Worm (Caenorhabditis elegans) whole organism, L1 larva: Measurements from ENCODE around the gene cyp-13A3.

Source experiments
- C04F5.9 ChIP-seq: sonication (generic microtip); optimal IDR thresholded peaks from 2 replicates; lab custom pipeline; 2016; ENCODE audit warnings: missing genetic modification characterization, missing compliant biosample characterization
- C16A3.4 ChIP-seq: fragments of 150-350 bp; optimal IDR thresholded peaks from 2 replicates; lab custom pipeline; 2014; ENCODE audit warnings: missing biosample characterization, missing genetic modification characterization
- C34B4.2 ChIP-seq: sonication (generic microtip); optimal IDR thresholded peaks from 2 replicates; lab custom pipeline; 2017; ENCODE audit warnings: mild to moderate bottlenecking, missing genetic modification characterization, missing compliant biosample characterization
- aha-1 ChIP-seq: fragments of 150-350 bp; optimal IDR thresholded peaks from 2 replicates; lab custom pipeline; 2014; ENCODE audit warnings: missing biosample characterization, missing genetic modification characterization
- alr-1 ChIP-seq: fragments of 200-800 bp; sonication (Bioruptor generic); optimal IDR thresholded peaks from 2 replicates; lab custom pipeline; 2018; ENCODE audit warnings: borderline replicate concordance, mild to moderate bottlenecking, missing genetic modification characterization, missing compliant biosample characterization
- aly-2 ChIP-seq: fragments of 150-350 bp; optimal IDR thresholded peaks from 2 replicates; lab custom pipeline; 2014; ENCODE audit warnings: missing biosample characterization, missing genetic modification characterization
- ceh-63 ChIP-seq: fragments of 200-800 bp; sonication (Bioruptor generic); optimal IDR thresholded peaks from 2 replicates; lab custom pipeline; 2018; ENCODE audit warnings: mild to moderate bottlenecking, missing genetic modification characterization, missing compliant biosample characterization
- ceh-8 ChIP-seq: fragments of 200-800 bp; sonication (Bioruptor generic); optimal IDR thresholded peaks from 2 replicates; lab custom pipeline; 2018; ENCODE audit warnings: mild to moderate bottlenecking, missing genetic modification characterization, moderate library complexity, missing compliant biosample characterization
- ceh-90 ChIP-seq: sonication (generic microtip); optimal IDR thresholded peaks from 2 replicates; lab custom pipeline; 2016; ENCODE audit warnings: missing genetic modification characterization, missing compliant biosample characterization
- dsc-1 ChIP-seq: sonication (generic microtip); optimal IDR thresholded peaks from 2 replicates; lab custom pipeline; 2016; ENCODE audit warnings: mild to moderate bottlenecking, missing genetic modification characterization, missing compliant biosample characterization
- efl-1 ChIP-seq, 4 experiments: fragments of 150-350 bp; optimal IDR thresholded peaks in 3 of 4; peaks in 1 of 4; 1 replicate in 1 of 4; 2 replicates in 3 of 4; lab custom pipeline; 2014; ENCODE audit warnings: missing biosample characterization in 2 of 4, missing genetic modification characterization in 2 of 4, missing genetic modification reagents in 2 of 4
- egl-13 ChIP-seq: sonication (generic microtip); optimal IDR thresholded peaks from 2 replicates; lab custom pipeline; 2016; ENCODE audit warnings: missing genotype, missing genetic modification reagents, missing genetic modification characterization, missing compliant biosample characterization
- elt-2 ChIP-seq: sonication (generic microtip); optimal IDR thresholded peaks from 2 replicates; lab custom pipeline; 2016; ENCODE audit warnings: missing genetic modification characterization, mild to moderate bottlenecking, inconsistent platforms, missing compliant biosample characterization, missing genetic modification reagents
- fkh-10 ChIP-seq: sonication (generic microtip); optimal IDR thresholded peaks from 2 replicates; lab custom pipeline; 2017; ENCODE audit warnings: missing biosample characterization, missing genetic modification reagents, missing genetic modification characterization
- fkh-4 ChIP-seq: sonication (generic microtip); optimal IDR thresholded peaks from 2 replicates; lab custom pipeline; 2016; ENCODE audit warnings: missing compliant biosample characterization, missing genetic modification characterization, borderline replicate concordance
- fkh-8 ChIP-seq: sonication (generic microtip); optimal IDR thresholded peaks from 2 replicates; lab custom pipeline; 2016; ENCODE audit warnings: mild to moderate bottlenecking, missing genetic modification characterization, missing compliant biosample characterization
- hlh-17 ChIP-seq: fragments of 200-800 bp; sonication (Bioruptor generic); optimal IDR thresholded peaks from 2 replicates; lab custom pipeline; 2018; ENCODE audit warnings: missing genetic modification characterization, mild to moderate bottlenecking, missing compliant biosample characterization, moderate library complexity, borderline replicate concordance
- hlh-4 ChIP-seq: sonication (generic microtip); optimal IDR thresholded peaks from 2 replicates; lab custom pipeline; 2016; ENCODE audit warnings: mild to moderate bottlenecking, missing genetic modification characterization, missing compliant biosample characterization
- irx-1 ChIP-seq: sonication (generic microtip); optimal IDR thresholded peaks from 2 replicates; lab custom pipeline; 2016; ENCODE audit warnings: missing genetic modification characterization, missing compliant biosample characterization
- jun-1 ChIP-seq: fragments of 150-350 bp; optimal IDR thresholded peaks from 2 replicates; lab custom pipeline; 2014; ENCODE audit warnings: missing biosample characterization, missing genetic modification reagents, missing genetic modification characterization
- lin-13 ChIP-seq: fragments of 150-350 bp; optimal IDR thresholded peaks from 2 replicates; lab custom pipeline; 2014; ENCODE audit warnings: missing biosample characterization, missing genetic modification reagents, missing genetic modification characterization
- lin-15B ChIP-seq: fragments of 150-350 bp; sonication (generic microtip); optimal IDR thresholded peaks from 3 replicates; lab custom pipeline; 2014; ENCODE audit warnings: missing biosample characterization, missing genetic modification characterization
- lin-35 ChIP-seq, 2 experiments: fragments of 150-350 bp; optimal IDR thresholded peaks; 2 replicates each; lab custom pipeline; 2014; ENCODE audit warnings: missing biosample characterization in 2 of 2, missing genetic modification characterization in 2 of 2, missing genetic modification reagents in 2 of 2
- lsy-2 ChIP-seq, 2 experiments: fragments of 150-350 bp; optimal IDR thresholded peaks; 2 replicates each; lab custom pipeline; 2014; ENCODE audit warnings: missing biosample characterization in 2 of 2, missing genetic modification characterization in 2 of 2
- nhr-19 ChIP-seq: fragments of 200-800 bp; sonication (Bioruptor generic); conservative IDR thresholded peaks from 2 replicates; pipeline ENCODE4 v1.3.6; 2022; ENCODE audit warnings: missing genetic modification characterization, missing compliant biosample characterization
- nhr-237 ChIP-seq: fragments of 150-350 bp; optimal IDR thresholded peaks from 2 replicates; lab custom pipeline; 2014; ENCODE audit warnings: missing biosample characterization, missing genetic modification characterization
- nhr-47 ChIP-seq: sonication (generic microtip); optimal IDR thresholded peaks from 2 replicates; lab custom pipeline; 2016; ENCODE audit warnings: mild to moderate bottlenecking, missing genetic modification characterization, moderate library complexity, missing compliant biosample characterization
- nhr-77 ChIP-seq: fragments of 150-350 bp; optimal IDR thresholded peaks from 2 replicates; lab custom pipeline; 2014; ENCODE audit warnings: missing biosample characterization, missing genetic modification characterization
- nhr-90 ChIP-seq: sonication (generic microtip); optimal IDR thresholded peaks from 2 replicates; lab custom pipeline; 2016; ENCODE audit warnings: mild to moderate bottlenecking, missing genetic modification characterization, missing compliant biosample characterization; ENCODE audit not compliant: poor library complexity
- pag-3 ChIP-seq: sonication (generic microtip); optimal IDR thresholded peaks from 2 replicates; lab custom pipeline; 2017; ENCODE audit warnings: missing genetic modification characterization, mild to moderate bottlenecking, missing compliant biosample characterization, antibody characterized with exemption, borderline replicate concordance; ENCODE audit not compliant: insufficient read depth
- pqm-1 ChIP-seq: sonication (generic microtip); optimal IDR thresholded peaks from 3 replicates; lab custom pipeline; 2017; ENCODE audit warnings: missing biosample characterization, missing genetic modification characterization
- snpc-4 ChIP-seq: fragments of 150-350 bp; optimal IDR thresholded peaks from 2 replicates; lab custom pipeline; 2014; ENCODE audit warnings: missing biosample characterization, missing genetic modification characterization
- sup-37 ChIP-seq: fragments of 200-800 bp; sonication (Bioruptor generic); optimal IDR thresholded peaks from 2 replicates; lab custom pipeline; 2018; ENCODE audit warnings: mild to moderate bottlenecking, missing genetic modification characterization, missing compliant biosample characterization
- tbx-2 ChIP-seq: sonication (generic microtip); optimal IDR thresholded peaks from 2 replicates; lab custom pipeline; 2016; ENCODE audit warnings: missing genetic modification characterization, missing compliant biosample characterization
- tlp-1 ChIP-seq: fragments of 150-350 bp; optimal IDR thresholded peaks from 2 replicates; lab custom pipeline; 2014; ENCODE audit warnings: missing biosample characterization, missing genetic modification characterization
- unc-98 ChIP-seq: fragments of 200-800 bp; sonication (Bioruptor generic); IDR thresholded peaks from 2 replicates; pipeline ENCODE4 v1.3.6; 2022; ENCODE audit warnings: missing genetic modification characterization, missing compliant biosample characterization
- vab-15 ChIP-seq: sonication (generic microtip); optimal IDR thresholded peaks from 2 replicates; lab custom pipeline; 2017; ENCODE audit warnings: missing genotype, mild to moderate bottlenecking, missing genetic modification characterization, missing compliant biosample characterization
- xbp-1 ChIP-seq: sonication (generic microtip); optimal IDR thresholded peaks from 2 replicates; lab custom pipeline; 2016; ENCODE audit warnings: missing genetic modification characterization, missing compliant biosample characterization
- zag-1 ChIP-seq: fragments of 150-350 bp; optimal IDR thresholded peaks from 2 replicates; lab custom pipeline; 2014; ENCODE audit warnings: missing biosample characterization, missing genetic modification characterization
- zip-4 ChIP-seq: fragments of 200-800 bp; sonication (Bioruptor generic); optimal IDR thresholded peaks from 2 replicates; lab custom pipeline; 2018; ENCODE audit warnings: mild to moderate bottlenecking, missing genetic modification characterization, moderate library complexity, missing compliant biosample characterization
- ztf-4 ChIP-seq: fragments of 150-350 bp; optimal IDR thresholded peaks from 2 replicates; lab custom pipeline; 2014; ENCODE audit warnings: missing biosample characterization, missing genetic modification characterization

Gene cyp-13A3

ce11 chrII:9831033-9831432, 37.9 kb upstream of the cyp-13A3 start, which contains the start of gene ZK938.12:
Gene ZK938.12, plus strand, starts transcription at chrII:9831333.
- TF ChIP-seq C04F5.9 (tag; lab: Kevin White, UChicago) (no peak), elt-2 (tag; lab: Kevin White, UChicago) (no peak), lin-15B (tag; lab: Kevin White, UChicago) (no peak), ceh-63 (GFP tag; lab: Kevin White, UChicago) (no peak), egl-13 (tag; lab: Kevin White, UChicago) (no peak), ceh-8 (GFP tag; lab: Kevin White, UChicago) (no peak), jun-1 (tag; lab: Kevin White, UChicago) (no peak), efl-1 (optimal IDR thresholded peaks at IDR 0.05; lab: Kevin White, UChicago) (no peak), efl-1 (GFP tag; optimal IDR thresholded peaks at IDR 0.05 in 1 of 2; lab: Kevin White, UChicago) (no peak), pqm-1 (tag; lab: Kevin White, UChicago) (no peak), C16A3.4 (tag; lab: Kevin White, UChicago) (no peak), nhr-19 (no peak), pag-3 (tag; lab: Kevin White, UChicago) (no peak), lin-13 (GFP tag; lab: Kevin White, UChicago) (no peak), fkh-10 (GFP tag; lab: Kevin White, UChicago) (no peak), ztf-4 (tag; lab: Kevin White, UChicago) (no peak), nhr-90 (no peak), zag-1 (no peak), C34B4.2 (tag; lab: Kevin White, UChicago) (no peak), unc-98 (no peak)

- no peak for TF ChIP-seq tbx-2 (tag; lab: Kevin White, UChicago)
- no peak for TF ChIP-seq irx-1 (tag; lab: Kevin White, UChicago)
- no peak for TF ChIP-seq efl-1 (optimal IDR thresholded peaks at IDR 0.05; lab: Kevin White, UChicago)
- TF ChIP-seq efl-1 (GFP tag; optimal IDR thresholded peaks at IDR 0.05 in 1 of 2; lab: Kevin White, UChicago): peak in 1 of 2 experiments; percentile 25
- no peak for TF ChIP-seq nhr-19
- TF ChIP-seq, all 84 proteins: peak for 1
These were observed 36.0 kb upstream of the cyp-13A3 start, which contains the start of gene ZK938.1 for ce11 chrII:9829108-9829507. Gene ZK938.1, plus strand, starts transcription at chrII:9829408.

- TF ChIP-seq xbp-1: no peak
- TF ChIP-seq fkh-8 (tag; lab: Kevin White, UChicago): no peak
- TF ChIP-seq nhr-47 (tag; lab: Kevin White, UChicago): no peak
- TF ChIP-seq nhr-77: no peak
- no peak for TF ChIP-seq tlp-1 (tag; lab: Kevin White, UChicago)
- no peak for TF ChIP-seq pqm-1 (tag; lab: Kevin White, UChicago)
- TF ChIP-seq sup-37 (GFP tag; lab: Kevin White, UChicago): no peak
- TF ChIP-seq fkh-4 (tag; lab: Kevin White, UChicago): no peak
- no peak for TF ChIP-seq lsy-2 (tag; optimal IDR thresholded peaks at IDR 0.05; lab: Kevin White, UChicago)
- no peak for TF ChIP-seq alr-1 (tag; lab: Kevin White, UChicago)
These were observed 35.4 kb upstream of the cyp-13A3 start for ce11 chrII:9828502-9828901.

- TF ChIP-seq lin-15B (tag; lab: Kevin White, UChicago): no peak
- no peak for TF ChIP-seq zip-4
- TF ChIP-seq dsc-1 (tag; lab: Kevin White, UChicago): no peak
- no peak for TF ChIP-seq nhr-237 (tag; lab: Kevin White, UChicago)
- TF ChIP-seq hlh-4 (tag; lab: Kevin White, UChicago): no peak
- TF ChIP-seq hlh-17: no peak
- TF ChIP-seq aha-1: no peak
- TF ChIP-seq snpc-4: no peak
- no peak for TF ChIP-seq nhr-77
- no peak for TF ChIP-seq fkh-8 (tag; lab: Kevin White, UChicago)
- TF ChIP-seq nhr-47 (tag; lab: Kevin White, UChicago): no peak
- no peak for TF ChIP-seq aly-2 (tag; lab: Kevin White, UChicago)
- no peak for TF ChIP-seq lin-35 (GFP tag; optimal IDR thresholded peaks at IDR 0.05; lab: Kevin White, UChicago)
- no peak for TF ChIP-seq vab-15
- TF ChIP-seq ceh-90 (tag; lab: Kevin White, UChicago): no peak
These were observed 34.8 kb upstream of the cyp-13A3 start, which contains the start of gene eyg-1 for ce11 chrII:9827852-9828251. Gene eyg-1, minus strand, starts transcription at chrII:9827952.
